Fruit fly (Drosophila melanogaster) S2 (cell line): ENCODE data around the gene MESR6.

Source experiments
- CG8478 ChIP-seq: fragments of >200 bp; optimal IDR thresholded peaks from 2 replicates; lab custom pipeline; 2018
- CTCF ChIP-seq, 2 experiments: fragments of >200 bp; optimal IDR thresholded peaks; 2 replicates each; lab custom pipeline; 2018

- TF ChIP-seq CG8478 = no peak
- TF ChIP-seq CTCF (optimal IDR thresholded peaks at IDR 0.05; lab: Kevin White, UChicago) = no peak
These were observed 13.4 kb upstream of the MESR6 start for dm6 chr3L:19079067-19079466.
